Fruit fly (Drosophila melanogaster) whole organism, embryonic: Measurements from ENCODE around the gene Gen.

Experiments
- Asciz ChIP-seq: fragments of 200-800 bp; sonication (Bioruptor generic); optimal IDR thresholded peaks from 2 replicates; lab custom pipeline; 2017; ENCODE audit warnings: missing biosample characterization, mild to moderate bottlenecking, missing genetic modification characterization, missing genetic modification reagents
- Bgb ChIP-seq: fragments of 200-800 bp; sonication (Bioruptor generic); IDR thresholded peaks from 2 replicates; pipeline ENCODE4 v1.3.6; 2022; ENCODE audit warnings: missing biosample characterization, missing genetic modification characterization; ENCODE audit not compliant: partially characterized antibody
- CG10959 ChIP-seq: fragments of 200-800 bp; sonication (Bioruptor generic); IDR thresholded peaks from 2 replicates; pipeline ENCODE4 v1.3.6; 2022; ENCODE audit warnings: missing biosample characterization, missing genetic modification characterization
- CG11456 ChIP-seq: fragments of 200-800 bp; sonication (Bioruptor generic); IDR thresholded peaks from 3 replicates; pipeline ENCODE4 v1.3.6; 2022; ENCODE audit warnings: missing biosample characterization, missing genetic modification characterization
- CG11723 ChIP-seq: fragments of 200-800 bp; sonication (Bioruptor generic); optimal IDR thresholded peaks from 2 replicates; lab custom pipeline; 2017; ENCODE audit warnings: missing biosample characterization, mild to moderate bottlenecking, missing genetic modification characterization
- CG12236 ChIP-seq: fragments of 200-800 bp; sonication (Bioruptor generic); optimal IDR thresholded peaks from 2 replicates; lab custom pipeline; 2016; ENCODE audit warnings: missing biosample characterization, missing genetic modification characterization
- CG13123 ChIP-seq: fragments of 200-800 bp; sonication (Bioruptor generic); optimal IDR thresholded peaks from 2 replicates; lab custom pipeline; 2016; ENCODE audit warnings: missing biosample characterization, missing genetic modification characterization
- CG15073 ChIP-seq: fragments of 200-800 bp; sonication (Bioruptor generic); optimal IDR thresholded peaks from 2 replicates; lab custom pipeline; 2016; ENCODE audit warnings: missing biosample characterization, missing genetic modification characterization
- CG15269 ChIP-seq: fragments of 200-800 bp; sonication (Bioruptor generic); optimal IDR thresholded peaks from 2 replicates; lab custom pipeline; 2018; ENCODE audit warnings: missing biosample characterization, mild to moderate bottlenecking, missing genetic modification characterization, moderate library complexity
- CG17361 ChIP-seq: fragments of 200-800 bp; sonication (Bioruptor generic); IDR thresholded peaks from 3 replicates; pipeline ENCODE4 v1.3.6; 2022; ENCODE audit warnings: missing biosample characterization, missing genetic modification characterization
- CG18599 ChIP-seq: fragments of 200-800 bp; sonication (Bioruptor generic); optimal IDR thresholded peaks from 3 replicates; lab custom pipeline; 2017; ENCODE audit warnings: missing biosample characterization, missing genetic modification characterization, mild to moderate bottlenecking, moderate library complexity, missing genetic modification reagents
- CG2678 ChIP-seq: fragments of 200-800 bp; sonication (Bioruptor generic); optimal IDR thresholded peaks from 3 replicates; lab custom pipeline; 2019; ENCODE audit warnings: missing biosample characterization, mild to moderate bottlenecking, missing genetic modification characterization, moderate library complexity
- CG31224 ChIP-seq: fragments of 200-800 bp; sonication (Bioruptor generic); IDR thresholded peaks from 2 replicates; pipeline ENCODE4 v1.3.6; 2022; ENCODE audit warnings: missing biosample characterization, missing genetic modification characterization
- CG31441 ChIP-seq: fragments of 200-800 bp; sonication (Bioruptor generic); IDR thresholded peaks from 2 replicates; pipeline ENCODE4 v1.3.6; 2022; ENCODE audit warnings: missing biosample characterization, missing genetic modification characterization
- CG33213 ChIP-seq: fragments of 200-800 bp; sonication (Bioruptor generic); optimal IDR thresholded peaks from 3 replicates; lab custom pipeline; 2016; ENCODE audit warnings: missing biosample characterization, missing genetic modification characterization
- CG3407 ChIP-seq: fragments of 200-800 bp; sonication (Bioruptor generic); optimal IDR thresholded peaks from 2 replicates; lab custom pipeline; 2018; ENCODE audit warnings: missing biosample characterization, mild to moderate bottlenecking, missing genetic modification characterization
- CG4404 ChIP-seq: fragments of 200-800 bp; sonication (Bioruptor generic); IDR thresholded peaks from 2 replicates; pipeline ENCODE4 v1.3.6; 2022; ENCODE audit warnings: missing biosample characterization, missing genetic modification characterization
- CG4730 ChIP-seq: fragments of 200-800 bp; sonication (Bioruptor generic); IDR thresholded peaks from 2 replicates; pipeline ENCODE4 v1.3.6; 2022; ENCODE audit warnings: missing biosample characterization, missing genetic modification characterization
- D19A ChIP-seq: fragments of 200-800 bp; optimal IDR thresholded peaks from 3 replicates; lab custom pipeline; 2019; ENCODE audit warnings: missing biosample characterization, mild to moderate bottlenecking, missing genetic modification characterization, moderate library complexity
- Dip3 ChIP-seq: fragments of 200-800 bp; sonication (Bioruptor generic); optimal IDR thresholded peaks from 3 replicates; lab custom pipeline; 2016; ENCODE audit warnings: missing biosample characterization, missing genetic modification characterization
- Doc2 ChIP-seq: fragments of 200-800 bp; sonication (Bioruptor generic); IDR thresholded peaks from 2 replicates; pipeline ENCODE4 v1.3.6; 2022; ENCODE audit warnings: missing biosample characterization, missing genetic modification characterization
- Dref ChIP-seq: fragments of 200-800 bp; sonication (Bioruptor generic); IDR thresholded peaks from 2 replicates; pipeline ENCODE4 v1.3.6; 2022; ENCODE audit warnings: missing biosample characterization, missing genetic modification characterization
- Fer2 ChIP-seq: fragments of 200-800 bp; sonication (Bioruptor generic); optimal IDR thresholded peaks from 2 replicates; lab custom pipeline; 2018; ENCODE audit warnings: missing biosample characterization, mild to moderate bottlenecking, missing genetic modification characterization, moderate library complexity
- Jarid2 ChIP-seq: fragments of 200-800 bp; sonication (Bioruptor generic); optimal IDR thresholded peaks from 3 replicates; lab custom pipeline; 2017; ENCODE audit warnings: mild to moderate bottlenecking, missing biosample characterization, missing genetic modification reagents, missing genetic modification characterization
- Kr ChIP-seq: fragments of 200-800 bp; sonication (Bioruptor generic); optimal IDR thresholded peaks from 2 replicates; lab custom pipeline; 2017; ENCODE audit warnings: missing biosample characterization, mild to moderate bottlenecking, missing genetic modification characterization
- NfI ChIP-seq: fragments of 200-800 bp; sonication (Bioruptor generic); optimal IDR thresholded peaks from 3 replicates; lab custom pipeline; 2018; ENCODE audit warnings: missing biosample characterization, mild to moderate bottlenecking, missing genetic modification characterization, moderate library complexity
- Poxn ChIP-seq: fragments of 200-800 bp; sonication (Bioruptor generic); IDR thresholded peaks from 2 replicates; pipeline ENCODE4 v1.3.6; 2022; ENCODE audit warnings: missing biosample characterization, missing genetic modification characterization
- Six4 ChIP-seq: fragments of 200-800 bp; sonication (Bioruptor generic); optimal IDR thresholded peaks from 2 replicates; lab custom pipeline; 2016; ENCODE audit warnings: missing biosample characterization, missing genetic modification characterization
- Sry-δ ChIP-seq: fragments of 200-800 bp; sonication (Bioruptor generic); optimal IDR thresholded peaks from 2 replicates; lab custom pipeline; 2016; ENCODE audit warnings: missing biosample characterization, missing genetic modification characterization
- Taf1 ChIP-seq: fragments of 200-800 bp; sonication (Bioruptor generic); IDR thresholded peaks from 2 replicates; pipeline ENCODE4 v1.3.6; 2022; ENCODE audit warnings: missing biosample characterization, missing genetic modification characterization
- Xrp1 ChIP-seq: fragments of 200-800 bp; sonication (Bioruptor generic); IDR thresholded peaks from 2 replicates; pipeline ENCODE4 v1.3.6; 2022; ENCODE audit warnings: missing biosample characterization, missing genetic modification characterization
- az2 ChIP-seq: fragments of 200-800 bp; sonication (Bioruptor generic); optimal IDR thresholded peaks from 3 replicates; lab custom pipeline; 2016; ENCODE audit warnings: missing biosample characterization, missing genetic modification characterization
- bab2 ChIP-seq: fragments of 200-800 bp; sonication (Bioruptor generic); optimal IDR thresholded peaks from 2 replicates; lab custom pipeline; 2016; ENCODE audit warnings: missing biosample characterization, missing genetic modification characterization
- ems ChIP-seq: fragments of 200-800 bp; sonication (Bioruptor generic); optimal IDR thresholded peaks from 3 replicates; lab custom pipeline; 2016; ENCODE audit warnings: missing biosample characterization, missing genetic modification characterization
- fd102C ChIP-seq: fragments of 200-800 bp; sonication (Bioruptor generic); optimal IDR thresholded peaks from 2 replicates; lab custom pipeline; 2018; ENCODE audit warnings: missing biosample characterization, mild to moderate bottlenecking, missing genetic modification characterization, moderate library complexity
- grau ChIP-seq: fragments of 200-800 bp; optimal IDR thresholded peaks from 3 replicates; lab custom pipeline; 2019; ENCODE audit warnings: missing biosample characterization, mild to moderate bottlenecking, missing genetic modification characterization, moderate library complexity
- gsb-n ChIP-seq: fragments of 200-800 bp; sonication (Bioruptor generic); optimal IDR thresholded peaks from 3 replicates; lab custom pipeline; 2018; ENCODE audit warnings: missing biosample characterization, mild to moderate bottlenecking, missing genetic modification characterization
- hkb ChIP-seq, 2 experiments: fragments of 200-800 bp in 1 of 2; fragments of >200 bp in 1 of 2; sonication (Bioruptor generic) in 1 of 2; IDR thresholded peaks in 1 of 2; optimal IDR thresholded peaks in 1 of 2; 2 replicates each; pipeline versions ENCODE4 v1.3.6 to Lab custom; 2017 to 2022; ENCODE audit warnings: missing biosample characterization in 1 of 2, missing genetic modification characterization in 1 of 2
- hth ChIP-seq: fragments of >200 bp; optimal IDR thresholded peaks from 2 replicates; lab custom pipeline; 2017; ENCODE audit warnings: inconsistent platforms
- kay ChIP-seq: fragments of 200-800 bp; sonication (Bioruptor generic); optimal IDR thresholded peaks from 2 replicates; lab custom pipeline; 2016; ENCODE audit warnings: missing biosample characterization, missing genetic modification characterization
- ken ChIP-seq: fragments of 200-800 bp; sonication (Bioruptor generic); IDR thresholded peaks from 3 replicates; pipeline ENCODE4 v1.3.6; 2022; ENCODE audit warnings: missing biosample characterization, missing genetic modification characterization
- kni ChIP-seq: fragments of 200-800 bp; sonication (Bioruptor generic); optimal IDR thresholded peaks from 3 replicates; lab custom pipeline; 2017; ENCODE audit warnings: mild to moderate bottlenecking, missing biosample characterization, missing genetic modification reagents, missing genetic modification characterization
- lilli ChIP-seq: fragments of 200-800 bp; sonication (Bioruptor generic); optimal IDR thresholded peaks from 3 replicates; lab custom pipeline; 2016; ENCODE audit warnings: missing biosample characterization, missing genetic modification characterization
- odd ChIP-seq: fragments of 200-800 bp; sonication (Bioruptor generic); optimal IDR thresholded peaks from 2 replicates; lab custom pipeline; 2017; ENCODE audit warnings: missing biosample characterization, mild to moderate bottlenecking, missing genetic modification characterization
- onecut ChIP-seq: fragments of 200-800 bp; sonication (Bioruptor generic); IDR thresholded peaks from 2 replicates; pipeline ENCODE4 v1.3.6; 2022; ENCODE audit warnings: missing biosample characterization, missing genetic modification characterization
- otp ChIP-seq: fragments of 200-800 bp; sonication (Bioruptor generic); IDR thresholded peaks from 3 replicates; pipeline ENCODE4, ENCODE4 v1.3.6; 2022; ENCODE audit warnings: missing biosample characterization, missing genetic modification characterization
- phol ChIP-seq: fragments of 200-800 bp; sonication (Bioruptor generic); optimal IDR thresholded peaks from 3 replicates; lab custom pipeline; 2018; ENCODE audit warnings: missing biosample characterization, mild to moderate bottlenecking, missing genetic modification characterization, moderate library complexity
- prd ChIP-seq, 3 experiments: fragments of >200 bp in 2 of 3; fragments of 200-800 bp in 1 of 3; sonication (Bioruptor generic) in 1 of 3; optimal IDR thresholded peaks in 2 of 3; IDR thresholded peaks in 1 of 3; 2 replicates in 2 of 3; 3 replicates in 1 of 3; pipeline versions ENCODE4 v1.3.6 to Lab custom; 2017 to 2022; ENCODE audit warnings: missing biosample characterization in 1 of 3, missing genetic modification characterization in 1 of 3
- pum ChIP-seq: fragments of 200-800 bp; sonication (Bioruptor generic); optimal IDR thresholded peaks from 2 replicates; lab custom pipeline; 2016; ENCODE audit warnings: missing biosample characterization, missing genetic modification characterization
- sim ChIP-seq: fragments of 200-800 bp; sonication (Bioruptor generic); IDR thresholded peaks from 2 replicates; pipeline ENCODE4 v1.3.6; 2022; ENCODE audit warnings: missing biosample characterization, missing genetic modification characterization
- tna ChIP-seq: fragments of 200-800 bp; sonication (Bioruptor generic); IDR thresholded peaks from 2 replicates; pipeline ENCODE4 v1.3.6; 2022; ENCODE audit warnings: missing biosample characterization, missing genetic modification characterization; ENCODE audit not compliant: partially characterized antibody

Gen gene

dm6 chr3L:5187572-5187934, 35.4 kb upstream of the Gen start (continued):
- no peak for TF ChIP-seq ems
- no peak for TF ChIP-seq CG15073 (GFP tag; lab: Kevin White, UChicago)
- peak; percentile 36 for TF ChIP-seq lilli (GFP tag; lab: Kevin White, UChicago)
- TF ChIP-seq Dref (GFP tag; lab: Robert Waterston, UW), result no peak
- TF ChIP-seq CG10959, result peak; percentile 72
- peak; percentile 62 for TF ChIP-seq bab2 (GFP tag; lab: Kevin White, UChicago)
- no peak for TF ChIP-seq hkb (optimal IDR thresholded peaks at IDR 0.05; lab: Kevin White, UChicago)
- TF ChIP-seq hkb (GFP tag; IDR thresholded peaks at IDR 0.05; lab: Robert Waterston, UW), result peak; percentile 62
- peak; percentile 39 for TF ChIP-seq onecut (GFP tag; lab: Robert Waterston, UW)
- TF ChIP-seq pum (GFP tag; lab: Kevin White, UChicago), result no peak
- peak; percentile 16 for TF ChIP-seq Sry-δ (GFP tag; lab: Kevin White, UChicago)
- peak; percentile 41 for TF ChIP-seq Six4 (GFP tag; lab: Kevin White, UChicago)
- TF ChIP-seq phol (tag; lab: Kevin White, UChicago), result peak; percentile 77
- 0 out of 3 replicates have a peak, but pooled peaks have one; percentile 24 for TF ChIP-seq otp (GFP tag; lab: Robert Waterston, UW)
- peak; percentile 12 for TF ChIP-seq CG13123 (GFP tag; lab: Kevin White, UChicago)
- TF ChIP-seq CG3407 (GFP tag; lab: Kevin White, UChicago), result peak; percentile 23
- TF ChIP-seq CG18599, result peak; percentile 4
- peak; percentile 48 for TF ChIP-seq CG4404 (GFP tag; lab: Robert Waterston, UW)
- TF ChIP-seq CG4730, result peak; percentile 52; the same call in 1 of the 2 replicates
- TF ChIP-seq Jarid2 (GFP tag; lab: Kevin White, UChicago), result no peak
- TF ChIP-seq grau, result peak; percentile 66
- peak; percentile 64 for TF ChIP-seq Asciz (GFP tag; lab: Kevin White, UChicago)
- TF ChIP-seq az2, result peak; percentile 42
- peak; percentile 21 for TF ChIP-seq Dip3 (GFP tag; lab: Kevin White, UChicago)
- TF ChIP-seq kay (GFP tag; lab: Kevin White, UChicago), result no peak
- no peak for TF ChIP-seq CG31441 (GFP tag; lab: Robert Waterston, UW)
- TF ChIP-seq Poxn (GFP tag; lab: Robert Waterston, UW), result no peak
- TF ChIP-seq Fer2 (tag; lab: Kevin White, UChicago), result no peak
- TF ChIP-seq ken, result peak; percentile 15; the same call in 1 of the 3 replicates
- TF ChIP-seq Taf1 (GFP tag; lab: Robert Waterston, UW), result 0 out of 2 replicates have a peak, but pooled peaks have one; percentile 33
- TF ChIP-seq NfI (GFP tag; lab: Kevin White, UChicago), result peak; percentile 63
- TF ChIP-seq hth (lab: Kevin White, UChicago), result no peak
- TF ChIP-seq CG11723 (GFP tag; lab: Kevin White, UChicago), result no peak
- no peak for TF ChIP-seq Kr (GFP tag; lab: Kevin White, UChicago)
- peak; percentile 58 for TF ChIP-seq D19A (tag; lab: Kevin White, UChicago)
- peak; percentile 33 for TF ChIP-seq CG12236 (GFP tag; lab: Kevin White, UChicago)
- TF ChIP-seq Bgb, result no peak
- TF ChIP-seq tna (GFP tag; lab: Robert Waterston, UW), result no peak
- peak; percentile 85 for TF ChIP-seq Xrp1 (GFP tag; lab: Robert Waterston, UW)
- peak; percentile 61 for TF ChIP-seq CG15269 (tag; lab: Kevin White, UChicago)
- no peak for TF ChIP-seq odd
- peak; percentile 38; the same call in 2 of the 3 replicates for TF ChIP-seq CG17361 (GFP tag; lab: Robert Waterston, UW)
- TF ChIP-seq fd102C (GFP tag; lab: Kevin White, UChicago), result no peak
- TF ChIP-seq CG11456, result no peak; the same call in 2 of the 3 replicates
- TF ChIP-seq gsb-n (tag; lab: Kevin White, UChicago), result peak; percentile 39
- no peak for TF ChIP-seq CG31224 (GFP tag; lab: Robert Waterston, UW)
- TF ChIP-seq prd (optimal IDR thresholded peaks at IDR 0.05; lab: Kevin White, UChicago), result no peak
- TF ChIP-seq prd (GFP tag; IDR thresholded peaks at IDR 0.05; lab: Robert Waterston, UW), result peak; percentile 79
- peak; percentile 59 for TF ChIP-seq CG2678 (tag; lab: Kevin White, UChicago)
- TF ChIP-seq Doc2 (GFP tag; lab: Robert Waterston, UW), result no peak
- TF ChIP-seq CG33213, result no peak
- no peak for TF ChIP-seq kni (GFP tag; lab: Kevin White, UChicago)
- peak; percentile 36; the same call in 1 of the 2 replicates for TF ChIP-seq sim
